Worm (Caenorhabditis elegans): ENCODE results near the gene clec-73.
A peak's percentile ranks its signal among the peaks of the same experiment; 100 is the strongest.

DNA sequence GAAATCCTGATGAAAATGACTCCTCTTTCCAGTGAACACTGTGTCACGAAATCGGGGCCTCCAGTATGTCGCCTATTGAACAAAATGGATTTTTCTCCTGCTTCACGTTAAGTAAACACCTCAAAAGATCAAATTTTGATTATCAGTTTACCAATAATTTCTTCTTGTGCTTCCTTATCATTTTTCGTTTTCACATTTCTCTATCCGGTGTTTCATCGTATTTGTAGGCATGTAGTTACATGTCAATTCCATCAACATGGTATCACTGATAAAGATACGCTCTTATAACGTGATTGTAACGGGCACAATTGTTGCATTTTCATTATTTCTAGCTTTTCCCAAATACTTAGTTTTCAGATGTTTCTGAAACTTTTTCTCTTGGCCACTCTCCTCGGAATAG lies 11.5 kb downstream of the clec-73 start, which contains the start of gene clec-72:
- TF ChIP-seq ceh-16 (tag; optimal IDR thresholded peaks at IDR 0.05) (no peak), mdl-1 (tag; optimal IDR thresholded peaks at IDR 0.05) (no peak), mbf-1 (tag; optimal IDR thresholded peaks at IDR 0.05) (no peak), nhr-10 (tag; optimal IDR thresholded peaks at IDR 0.05) (no peak), unc-62 (GFP tag; optimal IDR thresholded peaks at IDR 0.05) (no peak), fos-1 (tag; optimal IDR thresholded peaks at IDR 0.05) (peak; percentile 98), alr-1 (tag; optimal IDR thresholded peaks at IDR 0.05) (no peak), ama-1 (optimal IDR thresholded peaks at IDR 0.05) (no peak), nhr-237 (tag; optimal IDR thresholded peaks at IDR 0.05) (no peak), ztf-11 (tag; optimal IDR thresholded peaks at IDR 0.05) (no peak), ztf-1 (GFP tag; conservative IDR thresholded peaks at IDR 0.05) (no peak), aly-2 (tag; optimal IDR thresholded peaks at IDR 0.05) (no peak), skn-1 (tag; optimal IDR thresholded peaks at IDR 0.05) (peak; percentile 11)

All from whole organism, L2 larva.